Fruit fly (Drosophila melanogaster) whole organism, wandering third instar larva: Measurements from ENCODE around the gene Vha100-2.

Experiments used
- Abd-B ChIP-seq: fragments of >200 bp; optimal IDR thresholded peaks from 2 replicates; lab custom pipeline; 2017; ENCODE audit warnings: missing biosample characterization, missing genetic modification characterization
- CG32264 ChIP-seq: fragments of 200-800 bp; sonication (Bioruptor generic); optimal IDR thresholded peaks from 2 replicates; lab custom pipeline; 2016; ENCODE audit warnings: missing biosample characterization, missing genetic modification characterization
- CG9705 ChIP-seq: fragments of 200-800 bp; sonication (Bioruptor generic); optimal IDR thresholded peaks from 2 replicates; lab custom pipeline; 2018; ENCODE audit warnings: missing biosample characterization, mild to moderate bottlenecking, missing genetic modification characterization
- CrebA ChIP-seq: fragments of 200-800 bp; sonication (Bioruptor generic); optimal IDR thresholded peaks from 2 replicates; lab custom pipeline; 2016; ENCODE audit warnings: missing biosample characterization, mild to moderate bottlenecking, missing genetic modification characterization, borderline replicate concordance
- Dfd ChIP-seq: fragments of >200 bp; optimal IDR thresholded peaks from 2 replicates; lab custom pipeline; 2017; ENCODE audit warnings: missing biosample characterization, missing genetic modification characterization
- Dif ChIP-seq: fragments of 200-275, 200-300 bp; sonication (Bioruptor generic); optimal IDR thresholded peaks from 2 replicates; lab custom pipeline; 2018; ENCODE audit warnings: missing biosample characterization, missing genetic modification characterization; ENCODE audit not compliant: partially characterized antibody
- GATAd ChIP-seq: sonication (Bioruptor generic); optimal IDR thresholded peaks from 2 replicates; lab custom pipeline; 2016; ENCODE audit warnings: missing biosample characterization, missing genetic modification characterization
- HLH106 ChIP-seq: fragments of 200-800 bp; optimal IDR thresholded peaks from 3 replicates; lab custom pipeline; 2019; ENCODE audit warnings: missing biosample characterization, mild to moderate bottlenecking, missing genetic modification characterization, moderate library complexity
- Hnf4 ChIP-seq: fragments of 200-800 bp; sonication (Bioruptor generic); optimal IDR thresholded peaks from 2 replicates; lab custom pipeline; 2016; ENCODE audit warnings: missing biosample characterization, mild to moderate bottlenecking, missing genetic modification characterization
- Hr78 ChIP-seq: fragments of >200 bp; optimal IDR thresholded peaks from 2 replicates; lab custom pipeline; 2017; ENCODE audit warnings: missing biosample characterization, missing genetic modification characterization
- Hr83 ChIP-seq: fragments of 200-300 bp; sonication (Bioruptor generic); optimal IDR thresholded peaks from 2 replicates; lab custom pipeline; 2016; ENCODE audit warnings: missing biosample characterization, mild to moderate bottlenecking, missing genetic modification characterization, moderate library complexity; ENCODE audit not compliant: poor library complexity, severe bottlenecking
- Jra ChIP-seq: sonication (Bioruptor generic); optimal IDR thresholded peaks from 2 replicates; lab custom pipeline; 2016; ENCODE audit warnings: missing biosample characterization, missing genetic modification characterization
- Mio ChIP-seq: sonication (Bioruptor generic); optimal IDR thresholded peaks from 2 replicates; lab custom pipeline; 2016; ENCODE audit warnings: missing biosample characterization, missing genetic modification characterization
- Myc ChIP-seq: fragments of >200 bp; optimal IDR thresholded peaks from 2 replicates; lab custom pipeline; 2017
- N ChIP-seq: fragments of >200 bp; optimal IDR thresholded peaks from 2 replicates; lab custom pipeline; 2018; ENCODE audit warnings: missing biosample characterization, missing external identifiers, missing genetic modification characterization
- OdsH ChIP-seq: fragments of 200-800 bp; sonication (Bioruptor generic); optimal IDR thresholded peaks from 2 replicates; lab custom pipeline; 2016; ENCODE audit warnings: missing biosample characterization, mild to moderate bottlenecking, missing genetic modification characterization
- Rel ChIP-seq, 2 experiments: fragments of 200-800 bp; sonication (Bioruptor generic) in 1 of 2; optimal IDR thresholded peaks; 2 replicates in 1 of 2; 3 replicates in 1 of 2; lab custom pipeline; 2016 to 2019; ENCODE audit warnings: mild to moderate bottlenecking in 2 of 2, missing biosample characterization in 2 of 2, missing genetic modification characterization in 2 of 2, moderate library complexity in 1 of 2
- Sp1 ChIP-seq: fragments of 200-800 bp; sonication (Bioruptor generic); optimal IDR thresholded peaks from 3 replicates; lab custom pipeline; 2019; ENCODE audit warnings: missing biosample characterization, mild to moderate bottlenecking, missing genetic modification characterization, moderate library complexity
- Vsx2 ChIP-seq: fragments of 200-300, 225-300 bp; sonication (Bioruptor generic); optimal IDR thresholded peaks from 2 replicates; lab custom pipeline; 2018; ENCODE audit warnings: missing biosample characterization, missing genetic modification characterization; ENCODE audit not compliant: partially characterized antibody
- br ChIP-seq: fragments of 200-800 bp; sonication (Bioruptor generic); optimal IDR thresholded peaks from 2 replicates; lab custom pipeline; 2016; ENCODE audit warnings: missing biosample characterization, missing genetic modification characterization
- brk ChIP-seq: fragments of 200-800 bp; sonication (Bioruptor generic); optimal IDR thresholded peaks from 2 replicates; lab custom pipeline; 2016; ENCODE audit warnings: missing biosample characterization, mild to moderate bottlenecking, missing genetic modification characterization
- dl ChIP-seq, 2 experiments: fragments of 175-275, 200-275 bp in 1 of 2; fragments of 200-275 bp in 1 of 2; sonication (Bioruptor generic); optimal IDR thresholded peaks; lab custom pipeline; 2018; ENCODE audit warnings: mild to moderate bottlenecking in 2 of 2, missing biosample characterization in 2 of 2, missing genetic modification characterization in 2 of 2, moderate library complexity in 2 of 2; ENCODE audit not compliant: partially characterized antibody in 2 of 2, insufficient read depth in 1 of 2
- dmrt93B ChIP-seq: fragments of 200-800 bp; sonication (Bioruptor generic); optimal IDR thresholded peaks from 2 replicates; lab custom pipeline; 2018; ENCODE audit warnings: missing biosample characterization, mild to moderate bottlenecking, missing genetic modification characterization
- dsf ChIP-seq: sonication (Bioruptor generic); optimal IDR thresholded peaks from 2 replicates; lab custom pipeline; 2016; ENCODE audit warnings: missing biosample characterization, missing genetic modification characterization, borderline replicate concordance
- ey ChIP-seq: fragments of 200-800 bp; sonication (Bioruptor generic); optimal IDR thresholded peaks from 2 replicates; lab custom pipeline; 2016; ENCODE audit warnings: missing biosample characterization, missing genetic modification characterization
- foxo ChIP-seq, 2 experiments: fragments of 200-800 bp; sonication (Bioruptor generic); optimal IDR thresholded peaks; 2 replicates in 1 of 2; 3 replicates in 1 of 2; lab custom pipeline; 2016 to 2017; ENCODE audit warnings: missing biosample characterization in 2 of 2, missing genetic modification characterization in 2 of 2
- fru ChIP-seq: fragments of 200-800 bp; sonication (Bioruptor generic); optimal IDR thresholded peaks from 3 replicates; lab custom pipeline; 2016; ENCODE audit warnings: missing biosample characterization, mild to moderate bottlenecking, missing genetic modification characterization
- h ChIP-seq: fragments of 200-800 bp; sonication (Bioruptor generic); optimal IDR thresholded peaks from 3 replicates; lab custom pipeline; 2016; ENCODE audit warnings: missing biosample characterization, mild to moderate bottlenecking, missing genetic modification characterization
- jim ChIP-seq: fragments of 175-275, 200-325 bp; sonication (Bioruptor generic); optimal IDR thresholded peaks from 2 replicates; lab custom pipeline; 2016; ENCODE audit warnings: missing biosample characterization, mild to moderate bottlenecking, missing genetic modification characterization
- lola ChIP-seq: fragments of >200 bp; optimal IDR thresholded peaks from 2 replicates; lab custom pipeline; 2017; ENCODE audit warnings: missing biosample characterization, missing genetic modification characterization
- pan ChIP-seq: fragments of >200 bp; optimal IDR thresholded peaks from 2 replicates; lab custom pipeline; 2017
- psq ChIP-seq: fragments of 200-800 bp; sonication (Bioruptor generic); optimal IDR thresholded peaks from 3 replicates; lab custom pipeline; 2017; ENCODE audit warnings: missing biosample characterization, mild to moderate bottlenecking, missing genetic modification characterization, moderate library complexity
- rgr ChIP-seq: fragments of 200-800 bp; sonication (Bioruptor generic); optimal IDR thresholded peaks from 3 replicates; lab custom pipeline; 2016; ENCODE audit warnings: missing biosample characterization, mild to moderate bottlenecking, missing genetic modification characterization
- sage ChIP-seq: fragments of 200-800 bp; sonication (Bioruptor generic); optimal IDR thresholded peaks from 2 replicates; lab custom pipeline; 2016; ENCODE audit warnings: missing biosample characterization, mild to moderate bottlenecking, missing genetic modification characterization
- sv ChIP-seq: fragments of 200-800 bp; sonication (Bioruptor generic); optimal IDR thresholded peaks from 3 replicates; lab custom pipeline; 2016; ENCODE audit warnings: missing biosample characterization, missing genetic modification characterization
- tai ChIP-seq: sonication (Bioruptor generic); optimal IDR thresholded peaks from 2 replicates; lab custom pipeline; 2016; ENCODE audit warnings: missing biosample characterization, missing genetic modification characterization
- usp ChIP-seq: fragments of >200 bp; optimal IDR thresholded peaks from 2 replicates; lab custom pipeline; 2017; ENCODE audit warnings: missing biosample characterization, missing genetic modification characterization
- woc ChIP-seq: sonication (Bioruptor generic); optimal IDR thresholded peaks from 2 replicates; lab custom pipeline; 2016; ENCODE audit warnings: missing biosample characterization, mild to moderate bottlenecking, missing genetic modification characterization

Gene Vha100-2

DNA sequence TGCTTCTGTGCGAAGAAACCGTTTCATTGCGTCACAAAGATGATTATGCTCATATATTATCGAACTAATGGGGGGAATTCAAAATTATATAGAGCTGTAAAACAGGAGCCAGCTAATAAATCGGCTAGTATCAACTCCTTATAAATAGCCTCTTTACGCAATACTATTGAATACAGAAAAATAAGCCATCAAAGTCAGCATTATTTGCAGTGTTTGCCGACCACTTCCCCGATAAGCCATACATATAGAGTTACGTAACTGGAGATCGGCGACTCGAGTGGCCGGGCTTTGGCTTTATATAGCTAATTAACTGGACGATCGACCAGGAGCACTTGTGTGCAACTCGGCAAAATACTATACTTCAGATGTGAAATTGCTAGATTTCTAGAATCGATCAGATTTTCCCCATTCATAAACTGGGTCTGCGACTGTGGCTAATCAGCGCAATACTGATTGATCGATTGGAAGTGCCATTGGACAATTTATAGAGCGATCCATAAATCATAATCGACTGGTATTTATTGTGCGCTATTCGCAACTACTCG, 1.1 kb downstream of the Vha100-2 start:
- peak; percentile 72 for TF ChIP-seq Vsx2 (GFP tag; lab: Kevin White, UChicago)
- no peak for TF ChIP-seq foxo (GFP tag; optimal IDR thresholded peaks at IDR 0.05; lab: Kevin White, UChicago)
- no peak for TF ChIP-seq dl (GFP tag; optimal IDR thresholded peaks at IDR 0.05; lab: Kevin White, UChicago; ENCODE audit: insufficient read depth in 1 of 2, partially characterized antibody in 2 of 2)
- TF ChIP-seq Hr83 (GFP tag; lab: Kevin White, UChicago) = no peak
- TF ChIP-seq, all 38 proteins: peak for 1

DNA sequence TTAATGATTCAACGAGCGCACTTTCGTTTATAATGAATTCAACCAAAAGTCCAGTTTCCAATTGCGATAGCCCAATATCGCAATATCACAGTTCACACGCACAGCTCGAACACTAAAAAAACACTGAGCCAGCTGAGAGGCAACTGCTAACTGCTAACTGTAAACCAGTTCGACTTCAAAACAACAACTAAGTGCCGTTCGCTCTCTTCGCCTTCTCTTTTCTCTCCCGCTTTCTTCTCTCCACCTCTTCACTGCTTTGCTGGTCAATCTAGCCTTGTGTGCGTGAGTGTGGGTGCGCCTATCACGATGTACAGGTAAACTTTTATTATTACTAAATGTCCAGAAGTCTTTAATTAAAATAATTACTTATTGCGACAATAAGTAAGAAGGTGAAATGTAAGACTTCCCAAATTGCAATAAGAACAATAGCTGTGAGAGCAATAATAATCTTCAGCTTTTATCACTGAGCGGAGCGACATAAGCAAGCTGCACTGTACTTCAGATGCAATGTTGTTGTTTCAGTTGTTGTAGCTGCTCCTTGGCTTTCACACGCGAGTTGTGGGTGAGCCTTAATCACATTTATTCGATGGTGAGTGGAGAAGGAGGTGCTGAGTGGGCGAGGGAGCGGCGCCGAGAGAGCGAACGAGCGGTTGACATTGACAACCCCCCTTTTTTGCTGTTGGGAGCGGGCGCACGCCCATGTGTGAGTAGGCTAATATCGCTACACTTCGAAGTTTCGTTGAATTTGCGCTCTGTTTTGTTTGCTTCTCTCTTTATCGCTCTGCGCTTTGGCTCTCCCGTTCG, 2.0 kb downstream of the Vha100-2 start, which contains the start of gene Vti1b:
Vti1b (plus strand) TSS at position 195 of the 804 bp plus-strand sequence.
- peak; percentile 98 for TF ChIP-seq rgr (GFP tag; lab: Kevin White, UChicago)
- peak; percentile 81 for TF ChIP-seq Hr83 (GFP tag; lab: Kevin White, UChicago)
- TF ChIP-seq psq = peak; percentile 96
- TF ChIP-seq Mio (GFP tag; lab: Kevin White, UChicago) = peak; percentile 86
- TF ChIP-seq CG32264 = peak; percentile 74
- peak; percentile 97 for TF ChIP-seq woc (GFP tag; lab: Kevin White, UChicago)
- TF ChIP-seq brk (GFP tag; lab: Kevin White, UChicago) = peak; percentile 92
- TF ChIP-seq N (GFP tag; lab: Kevin White, UChicago) = no peak
- peak; percentile 55 for TF ChIP-seq Rel (GFP tag; optimal IDR thresholded peaks at IDR 0.05; lab: Kevin White, UChicago)
- peak; percentile 72 for TF ChIP-seq Rel (tag; optimal IDR thresholded peaks at IDR 0.05; lab: Kevin White, UChicago)
- peak; percentile 64 for TF ChIP-seq dsf (GFP tag; lab: Kevin White, UChicago)
- peak; percentile 83 to 91 for TF ChIP-seq dl (GFP tag; optimal IDR thresholded peaks at IDR 0.05; lab: Kevin White, UChicago; ENCODE audit: insufficient read depth in 1 of 2, partially characterized antibody in 2 of 2)
- TF ChIP-seq dmrt93B = peak; percentile 92
- peak; percentile 84 to 97 for TF ChIP-seq foxo (GFP tag; optimal IDR thresholded peaks at IDR 0.05; lab: Kevin White, UChicago)
- TF ChIP-seq OdsH (GFP tag; lab: Kevin White, UChicago) = peak; percentile 98
- peak; percentile 39 for TF ChIP-seq jim
- peak; percentile 96 for TF ChIP-seq Vsx2 (GFP tag; lab: Kevin White, UChicago)
- peak; percentile 94 for TF ChIP-seq Sp1 (GFP tag; lab: Kevin White, UChicago)
- peak; percentile 98 for TF ChIP-seq h (GFP tag; lab: Kevin White, UChicago)
- no peak for TF ChIP-seq Myc
- TF ChIP-seq lola = no peak
- TF ChIP-seq HLH106 = peak; percentile 94
- TF ChIP-seq Jra = peak; percentile 87
- TF ChIP-seq Hnf4 = peak; percentile 97
- peak; percentile 97 for TF ChIP-seq br (GFP tag; lab: Kevin White, UChicago)
- TF ChIP-seq CG9705 (GFP tag; lab: Kevin White, UChicago) = peak; percentile 70
- peak; percentile 98 for TF ChIP-seq ey (GFP tag; lab: Kevin White, UChicago)
- TF ChIP-seq Dfd (GFP tag; lab: Kevin White, UChicago) = no peak
- no peak for TF ChIP-seq tai (GFP tag; lab: Kevin White, UChicago)
- no peak for TF ChIP-seq pan (lab: Kevin White, UChicago)
- peak; percentile 91 for TF ChIP-seq Dif (GFP tag; lab: Kevin White, UChicago)
- peak; percentile 93 for TF ChIP-seq sv (GFP tag; lab: Kevin White, UChicago)
- TF ChIP-seq usp (GFP tag; lab: Kevin White, UChicago) = no peak
- TF ChIP-seq GATAd = peak; percentile 59
- TF ChIP-seq sage (GFP tag; lab: Kevin White, UChicago) = peak; percentile 87
- peak; percentile 98 for TF ChIP-seq fru (GFP tag; lab: Kevin White, UChicago)
- no peak for TF ChIP-seq CrebA
- TF ChIP-seq Hr78 = no peak
- TF ChIP-seq Abd-B (GFP tag; lab: Kevin White, UChicago) = no peak
